Fruit fly (Drosophila melanogaster): ENCODE measurements around the gene CG34180.

CG34180 gene

dm6 chr2L:6031838-6032237 lies 28.5 kb upstream of the CG34180 start (continued):
- TF ChIP-seq Blimp-1 (GFP tag; optimal IDR thresholded peaks at IDR 0.05) (no peak), CG6276 (GFP tag; optimal IDR thresholded peaks at IDR 0.05) (no peak), CG8319 (GFP tag; optimal IDR thresholded peaks at IDR 0.05) (no peak), spab (GFP tag; optimal IDR thresholded peaks at IDR 0.05) (peak; percentile 49), Smox (GFP tag; optimal IDR thresholded peaks at IDR 0.05) (no peak), Sox15 (GFP tag; optimal IDR thresholded peaks at IDR 0.05) (no peak), OdsH (GFP tag; optimal IDR thresholded peaks at IDR 0.05) (no peak)

dm6 chr2L:6034344-6034743 lies 26.0 kb upstream of the CG34180 start, which contains the start of gene CG9109:
TSS of gene CG9109 (minus strand) at chr2L:6034423.
- TF ChIP-seq Gug (GFP tag; IDR thresholded peaks at IDR 0.05) (no peak), esn (GFP tag; optimal IDR thresholded peaks at IDR 0.05) (no peak), CG6792 (GFP tag; optimal IDR thresholded peaks at IDR 0.05) (no peak), dac (GFP tag; optimal IDR thresholded peaks at IDR 0.05) (no peak), Lpt (GFP tag; optimal IDR thresholded peaks at IDR 0.05) (no peak), CG8632 (GFP tag; optimal IDR thresholded peaks at IDR 0.05) (no peak), CG34406 (GFP tag; optimal IDR thresholded peaks at IDR 0.05) (no peak), Sox15 (GFP tag; optimal IDR thresholded peaks at IDR 0.05) (no peak)

- TF ChIP-seq Ets96B (tag; optimal IDR thresholded peaks at IDR 0.05), result no peak
- TF ChIP-seq svp (GFP tag), result peak; percentile 91
Measured at dm6 chr2L:6035155-6035554, 25.2 kb upstream of the CG34180 start.

dm6 chr2L:6036710-6037109 lies 23.6 kb upstream of the CG34180 start, which contains the start of gene mtm:
TSS of gene mtm (minus strand) at chr2L:6037015.
- TF ChIP-seq CG6276 (GFP tag; optimal IDR thresholded peaks at IDR 0.05) (no peak), Eip78C (GFP tag) (peak; percentile 69), CG6808 (GFP tag; optimal IDR thresholded peaks at IDR 0.05) (peak; percentile 66)

dm6 chr2L:6037830-6038229 lies 22.5 kb upstream of the CG34180 start, which contains the start of the genes CG9117 and CG31643:
TSS of gene CG9117 (minus strand) at chr2L:6037902.
TSS of gene CG31643 (plus strand) at chr2L:6038117.
- TF ChIP-seq OdsH (GFP tag; optimal IDR thresholded peaks at IDR 0.05) (no peak), Met (GFP tag; optimal IDR thresholded peaks at IDR 0.05) (no peak), CG6792 (GFP tag; optimal IDR thresholded peaks at IDR 0.05) (peak; percentile 51), CG32006 (GFP tag; optimal IDR thresholded peaks at IDR 0.05) (no peak), achi (GFP tag; optimal IDR thresholded peaks at IDR 0.05) (peak; percentile 73), Hr38 (GFP tag; optimal IDR thresholded peaks at IDR 0.05) (no peak), Smox (GFP tag; optimal IDR thresholded peaks at IDR 0.05) (no peak), CG6163 (GFP tag; IDR thresholded peaks at IDR 0.05) (no peak), CG8632 (GFP tag; optimal IDR thresholded peaks at IDR 0.05) (no peak), Eip75B (GFP tag; optimal IDR thresholded peaks at IDR 0.05) (no peak), CG11902 (GFP tag; optimal IDR thresholded peaks at IDR 0.05) (no peak), CG10631 (GFP tag; optimal IDR thresholded peaks at IDR 0.05) (no peak), CG6808 (GFP tag; optimal IDR thresholded peaks at IDR 0.05) (peak; percentile 39), vri (GFP tag; optimal IDR thresholded peaks at IDR 0.05) (no peak), CG6854 (GFP tag; optimal IDR thresholded peaks at IDR 0.05) (no peak), CG6276 (GFP tag; optimal IDR thresholded peaks at IDR 0.05) (no peak), esn (GFP tag; optimal IDR thresholded peaks at IDR 0.05) (peak; percentile 79), CG31627 (GFP tag; optimal IDR thresholded peaks at IDR 0.05) (peak; percentile 73), CG15336 (GFP tag; IDR thresholded peaks at IDR 0.05) (peak; percentile 62), dsx (GFP tag; optimal IDR thresholded peaks at IDR 0.05; ENCODE audit: poor library complexity, severe bottlenecking) (no peak), acj6 (GFP tag; optimal IDR thresholded peaks at IDR 0.05) (no peak), CG8119 (GFP tag; IDR thresholded peaks at IDR 0.05) (no peak), topi (GFP tag; optimal IDR thresholded peaks at IDR 0.05) (peak; percentile 62), fd59A (GFP tag; optimal IDR thresholded peaks at IDR 0.05) (no peak), svp (GFP tag) (peak; percentile 95), net (GFP tag; optimal IDR thresholded peaks at IDR 0.05) (peak; percentile 40), CG7368 (GFP tag; optimal IDR thresholded peaks at IDR 0.05) (no peak), CG4318 (GFP tag; optimal IDR thresholded peaks at IDR 0.05) (no peak), CG11762 (GFP tag; optimal IDR thresholded peaks at IDR 0.05; ENCODE audit: insufficient read depth) (peak; percentile 18), cyc (GFP tag; optimal IDR thresholded peaks at IDR 0.05) (peak; percentile 67), lz (GFP tag; optimal IDR thresholded peaks at IDR 0.05) (peak; percentile 65), dac (GFP tag; optimal IDR thresholded peaks at IDR 0.05) (no peak), fd85E (GFP tag; optimal IDR thresholded peaks at IDR 0.05) (no peak), pdm3 (GFP tag; optimal IDR thresholded peaks at IDR 0.05) (no peak), CG3032 (tag; optimal IDR thresholded peaks at IDR 0.05) (peak; percentile 46), Sox15 (GFP tag; optimal IDR thresholded peaks at IDR 0.05) (peak; percentile 26)
